Worm (Caenorhabditis elegans) whole organism, midembryonic: Measurements from ENCODE around the gene F07F6.7.

ENCODE experiments used
- cog-1 ChIP-seq: sonication (generic microtip); optimal IDR thresholded peaks from 2 replicates; lab custom pipeline; 2016; ENCODE audit warnings: missing genetic modification characterization, missing compliant biosample characterization
- flt-1 ChIP-seq: fragments of 200-800 bp; sonication (Bioruptor generic); IDR thresholded peaks from 2 replicates; pipeline ENCODE4 v1.3.6; 2022; ENCODE audit warnings: missing genetic modification characterization, missing compliant biosample characterization
- med-1 ChIP-seq: sonication (generic microtip); optimal IDR thresholded peaks from 2 replicates; lab custom pipeline; 2017; ENCODE audit warnings: missing genetic modification characterization, mild to moderate bottlenecking, missing compliant biosample characterization, antibody characterized with exemption, missing genetic modification reagents; ENCODE audit not compliant: insufficient read depth
- tab-1 ChIP-seq: fragments of 200-800 bp; sonication (Bioruptor generic); IDR thresholded peaks from 2 replicates; pipeline ENCODE4 v1.3.6; 2022; ENCODE audit warnings: missing genetic modification characterization, missing compliant biosample characterization
- ztf-23 ChIP-seq: fragments of 200-800 bp; sonication (Bioruptor generic); IDR thresholded peaks from 2 replicates; pipeline ENCODE4 v1.3.6; 2022; ENCODE audit warnings: missing genetic modification reagents, missing genetic modification characterization, missing compliant biosample characterization

- TF ChIP-seq tab-1 (GFP tag; lab: Robert Waterston, UW) (no peak), flt-1 (GFP tag; lab: Robert Waterston, UW) (no peak), cog-1 (no peak), med-1 (no peak), ztf-23 (GFP tag; lab: Robert Waterston, UW) (no peak)
These were observed 14.7 kb downstream of the F07F6.7 start, which contains the start of the genes EEED8.12 and EEED8.4 for ce11 chrII:5408924-5409323.
